Fruit fly (Drosophila melanogaster) whole organism, prepupa: ENCODE measurements around the gene CG8135.

Source experiments
- Blimp-1 ChIP-seq: fragments of 200-800 bp; sonication (Bioruptor generic); optimal IDR thresholded peaks from 3 replicates; lab custom pipeline; 2017; ENCODE audit warnings: missing biosample characterization, missing genetic modification characterization, mild to moderate bottlenecking, moderate library complexity, missing genetic modification reagents
- CG10631 ChIP-seq: fragments of 200-800 bp; sonication (Bioruptor generic); optimal IDR thresholded peaks from 2 replicates; lab custom pipeline; 2016; ENCODE audit warnings: missing biosample characterization, missing genetic modification characterization
- CG11294 ChIP-seq: fragments of 200-800 bp; sonication (Bioruptor generic); IDR thresholded peaks from 2 replicates; pipeline ENCODE4 v1.3.6; 2022; ENCODE audit warnings: missing biosample characterization, missing genetic modification characterization
- CG11762 ChIP-seq: fragments of 200-800 bp; sonication (Bioruptor generic); optimal IDR thresholded peaks from 3 replicates; lab custom pipeline; 2016; ENCODE audit warnings: missing biosample characterization, missing genetic modification characterization; ENCODE audit not compliant: insufficient read depth
- CG11902 ChIP-seq: fragments of 200-800 bp; sonication (Bioruptor generic); optimal IDR thresholded peaks from 3 replicates; lab custom pipeline; 2016; ENCODE audit warnings: missing biosample characterization, missing genetic modification characterization
- CG15336 ChIP-seq: fragments of 200-800 bp; sonication (Bioruptor generic); IDR thresholded peaks from 2 replicates; pipeline ENCODE4 v1.3.6; 2022; ENCODE audit warnings: missing biosample characterization, missing genetic modification characterization
- CG1621 ChIP-seq: fragments of 200-800 bp; sonication (Bioruptor generic); optimal IDR thresholded peaks from 3 replicates; lab custom pipeline; 2018; ENCODE audit warnings: missing biosample characterization, mild to moderate bottlenecking, missing genetic modification characterization
- CG16779 ChIP-seq: fragments of 200-800 bp; sonication (Bioruptor generic); optimal IDR thresholded peaks from 3 replicates; lab custom pipeline; 2017; ENCODE audit warnings: missing biosample characterization, mild to moderate bottlenecking, missing genetic modification characterization
- CG31627 ChIP-seq: fragments of 200-800 bp; sonication (Bioruptor generic); optimal IDR thresholded peaks from 3 replicates; lab custom pipeline; 2016; ENCODE audit warnings: missing biosample characterization, missing genetic modification characterization
- CG32006 ChIP-seq: fragments of 200-800 bp; sonication (Bioruptor generic); optimal IDR thresholded peaks from 3 replicates; lab custom pipeline; 2017; ENCODE audit warnings: missing biosample characterization, mild to moderate bottlenecking, missing genetic modification characterization
- CG3919 ChIP-seq: fragments of 200-800 bp; sonication (Bioruptor generic); optimal IDR thresholded peaks from 3 replicates; lab custom pipeline; 2016; ENCODE audit warnings: missing biosample characterization, missing genetic modification characterization
- CG4318 ChIP-seq: fragments of 200-800 bp; sonication (Bioruptor generic); optimal IDR thresholded peaks from 3 replicates; lab custom pipeline; 2017; ENCODE audit warnings: missing biosample characterization, mild to moderate bottlenecking, missing genetic modification characterization
- CG6276 ChIP-seq: fragments of 200-800 bp; sonication (Bioruptor generic); optimal IDR thresholded peaks from 2 replicates; lab custom pipeline; 2017; ENCODE audit warnings: missing biosample characterization, mild to moderate bottlenecking, missing genetic modification characterization
- CG6808 ChIP-seq: fragments of 200-800 bp; sonication (Bioruptor generic); optimal IDR thresholded peaks from 3 replicates; lab custom pipeline; 2017; ENCODE audit warnings: missing biosample characterization, missing genetic modification characterization, mild to moderate bottlenecking, moderate library complexity, missing genetic modification reagents
- CG6854 ChIP-seq: fragments of 200-800 bp; sonication (Bioruptor generic); optimal IDR thresholded peaks from 2 replicates; lab custom pipeline; 2017; ENCODE audit warnings: missing biosample characterization, mild to moderate bottlenecking, missing genetic modification characterization
- CG7368 ChIP-seq: fragments of 200-800 bp; sonication (Bioruptor generic); optimal IDR thresholded peaks from 3 replicates; lab custom pipeline; 2016; ENCODE audit warnings: missing biosample characterization, missing genetic modification characterization
- CG9139 ChIP-seq: fragments of 200-800 bp; sonication (Bioruptor generic); optimal IDR thresholded peaks from 3 replicates; lab custom pipeline; 2017; ENCODE audit warnings: missing biosample characterization, mild to moderate bottlenecking, missing genetic modification characterization
- Eip78C ChIP-seq: fragments of 200-800 bp; sonication (Bioruptor generic); peaks from one replicate; lab custom pipeline; 2016; ENCODE audit warnings: missing biosample characterization, missing genetic modification characterization
- Eip93F ChIP-seq: fragments of 200-800 bp; sonication (Bioruptor generic); optimal IDR thresholded peaks from 2 replicates; lab custom pipeline; 2016; ENCODE audit warnings: missing biosample characterization, mild to moderate bottlenecking, missing genetic modification characterization
- Gug ChIP-seq: fragments of 200-800 bp; sonication (Bioruptor generic); IDR thresholded peaks from 2 replicates; pipeline ENCODE4 v1.3.6; 2022; ENCODE audit warnings: missing biosample characterization, missing genetic modification characterization
- Hr38 ChIP-seq: sonication (Bioruptor generic); optimal IDR thresholded peaks from 2 replicates; lab custom pipeline; 2016; ENCODE audit warnings: missing biosample characterization, missing genetic modification characterization
- Hr39 ChIP-seq: fragments of 200-800 bp; sonication (Bioruptor generic); optimal IDR thresholded peaks from 2 replicates; lab custom pipeline; 2016; ENCODE audit warnings: missing biosample characterization, missing genetic modification characterization
- Lpt ChIP-seq: fragments of 200-800 bp; sonication (Bioruptor generic); optimal IDR thresholded peaks from 3 replicates; lab custom pipeline; 2016; ENCODE audit warnings: missing biosample characterization, missing genetic modification characterization
- OdsH ChIP-seq: fragments of 200-800 bp; sonication (Bioruptor generic); optimal IDR thresholded peaks from 3 replicates; lab custom pipeline; 2016; ENCODE audit warnings: missing biosample characterization, missing genetic modification characterization
- Sox102F ChIP-seq: fragments of 200-800 bp; sonication (Bioruptor generic); optimal IDR thresholded peaks from 2 replicates; lab custom pipeline; 2016; ENCODE audit warnings: missing biosample characterization, mild to moderate bottlenecking, missing genetic modification characterization
- Sox14 ChIP-seq: fragments of 200-800 bp; sonication (Bioruptor generic); optimal IDR thresholded peaks from 3 replicates; lab custom pipeline; 2016; ENCODE audit warnings: missing biosample characterization, missing genetic modification characterization
- Sox15 ChIP-seq: fragments of 200-800 bp; sonication (Bioruptor generic); optimal IDR thresholded peaks from 3 replicates; lab custom pipeline; 2016; ENCODE audit warnings: missing biosample characterization, missing genetic modification characterization
- achi ChIP-seq: fragments of 200-800 bp; sonication (Bioruptor generic); optimal IDR thresholded peaks from 3 replicates; lab custom pipeline; 2016; ENCODE audit warnings: missing biosample characterization, missing genetic modification characterization
- acj6 ChIP-seq: fragments of 200-800 bp; sonication (Bioruptor generic); optimal IDR thresholded peaks from 3 replicates; lab custom pipeline; 2016; ENCODE audit warnings: missing biosample characterization, missing genetic modification characterization
- dac ChIP-seq: fragments of 200-800 bp; sonication (Bioruptor generic); optimal IDR thresholded peaks from 2 replicates; lab custom pipeline; 2017; ENCODE audit warnings: missing biosample characterization, mild to moderate bottlenecking, missing genetic modification characterization
- dsx ChIP-seq: fragments of 200-800 bp; optimal IDR thresholded peaks from 3 replicates; lab custom pipeline; 2019; ENCODE audit warnings: missing biosample characterization, mild to moderate bottlenecking, missing genetic modification characterization, moderate library complexity; ENCODE audit not compliant: poor library complexity, severe bottlenecking
- eg ChIP-seq: fragments of 200-800 bp; sonication (Bioruptor generic); IDR thresholded peaks from 3 replicates; pipeline ENCODE4 v1.3.6; 2022; ENCODE audit warnings: missing biosample characterization, missing genetic modification characterization
- esn ChIP-seq: fragments of 200-800 bp; sonication (Bioruptor generic); optimal IDR thresholded peaks from 2 replicates; lab custom pipeline; 2016; ENCODE audit warnings: missing biosample characterization, mild to moderate bottlenecking, missing genetic modification characterization, moderate library complexity
- fd59A ChIP-seq: fragments of 200-800 bp; sonication (Bioruptor generic); optimal IDR thresholded peaks from 2 replicates; lab custom pipeline; 2017; ENCODE audit warnings: missing biosample characterization, mild to moderate bottlenecking, missing genetic modification characterization, missing genetic modification reagents
- fd85E ChIP-seq: fragments of 200-800 bp; sonication (Bioruptor generic); optimal IDR thresholded peaks from 3 replicates; lab custom pipeline; 2016; ENCODE audit warnings: missing biosample characterization, missing genetic modification characterization
- fkh ChIP-seq: fragments of 200-800 bp; sonication (Bioruptor generic); optimal IDR thresholded peaks from 3 replicates; lab custom pipeline; 2017; ENCODE audit warnings: missing biosample characterization, mild to moderate bottlenecking, missing genetic modification characterization, moderate library complexity
- lz ChIP-seq: fragments of 200-800 bp; sonication (Bioruptor generic); optimal IDR thresholded peaks from 3 replicates; lab custom pipeline; 2016; ENCODE audit warnings: missing biosample characterization, missing genetic modification characterization
- net ChIP-seq: fragments of 200-800 bp; sonication (Bioruptor generic); optimal IDR thresholded peaks from 3 replicates; lab custom pipeline; 2016; ENCODE audit warnings: missing biosample characterization, missing genetic modification characterization
- salr ChIP-seq, 2 experiments: fragments of 200-800 bp; sonication (Bioruptor generic); optimal IDR thresholded peaks; 3 replicates each; lab custom pipeline; 2016 to 2018; ENCODE audit warnings: missing biosample characterization in 2 of 2, missing genetic modification characterization in 2 of 2, mild to moderate bottlenecking in 1 of 2
- spab ChIP-seq: fragments of 200-800 bp; sonication (Bioruptor generic); optimal IDR thresholded peaks from 2 replicates; lab custom pipeline; 2017; ENCODE audit warnings: missing biosample characterization, mild to moderate bottlenecking, missing genetic modification characterization, missing genetic modification reagents
- ss ChIP-seq, 2 experiments: fragments of 200-800 bp; sonication (Bioruptor generic); optimal IDR thresholded peaks; 2 replicates in 1 of 2; 3 replicates in 1 of 2; lab custom pipeline; 2017 to 2018; ENCODE audit warnings: mild to moderate bottlenecking in 2 of 2, missing biosample characterization in 2 of 2, missing genetic modification characterization in 2 of 2, moderate library complexity in 1 of 2
- topi ChIP-seq: fragments of 200-800 bp; sonication (Bioruptor generic); optimal IDR thresholded peaks from 3 replicates; lab custom pipeline; 2016; ENCODE audit warnings: missing biosample characterization, missing genetic modification characterization
- vri ChIP-seq: fragments of 200-800 bp; sonication (Bioruptor generic); optimal IDR thresholded peaks from 3 replicates; lab custom pipeline; 2016; ENCODE audit warnings: missing biosample characterization, mild to moderate bottlenecking, missing genetic modification characterization

Gene CG8135

DNA sequence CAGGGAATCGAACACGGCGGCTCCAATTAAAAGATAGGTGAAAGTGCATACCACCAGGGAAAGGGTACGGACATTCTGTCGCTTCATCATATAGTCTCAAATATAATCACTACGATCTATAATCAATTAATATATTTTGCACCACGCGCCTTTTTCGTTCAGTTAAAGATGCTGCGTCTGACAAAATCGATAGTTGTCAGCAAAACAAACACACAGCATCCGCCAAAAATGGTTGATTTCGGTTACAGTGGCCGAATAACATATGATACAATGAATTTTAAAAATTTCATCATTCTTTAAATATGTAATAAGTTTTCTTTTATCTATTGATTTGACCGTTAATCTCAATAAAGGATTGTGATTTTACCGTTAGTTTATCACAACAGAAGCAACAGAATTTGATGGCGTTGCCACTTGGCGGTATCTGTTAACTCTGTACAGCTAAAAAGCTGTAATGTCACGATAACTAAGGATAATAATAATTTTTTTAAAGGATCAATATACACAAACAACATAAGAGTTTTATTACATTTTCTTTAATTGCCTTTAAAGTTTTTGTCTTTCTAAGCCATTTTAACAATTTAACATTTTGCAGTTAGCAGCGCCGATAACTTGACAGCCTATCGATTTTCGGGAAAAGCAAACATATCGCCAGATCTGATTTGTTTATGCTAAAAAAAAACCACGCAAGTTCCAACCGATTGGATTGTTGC is 7.9 kb downstream of the CG8135 start, which contains the start of the genes Task7 and alpha-Man-IIa:
Task7 (minus strand) TSS at position 366 of the 713 bp plus-strand sequence.
alpha-Man-IIa (plus strand) TSS at position 621 of the 713 bp plus-strand sequence.
- TF ChIP-seq CG32006 (GFP tag; lab: Kevin White, UChicago): no peak
- no peak for TF ChIP-seq eg (GFP tag; lab: Robert Waterston, UW)
- TF ChIP-seq fkh (GFP tag; lab: Kevin White, UChicago): peak; percentile 68
- no peak for TF ChIP-seq topi (GFP tag; lab: Kevin White, UChicago)
- no peak for TF ChIP-seq salr (GFP tag; optimal IDR thresholded peaks at IDR 0.05; lab: Kevin White, UChicago)
- peak; percentile 12 for TF ChIP-seq Eip93F (GFP tag; lab: Kevin White, UChicago)
- no peak for TF ChIP-seq CG11902 (GFP tag; lab: Kevin White, UChicago)
- TF ChIP-seq spab (GFP tag; lab: Kevin White, UChicago): no peak

DNA sequence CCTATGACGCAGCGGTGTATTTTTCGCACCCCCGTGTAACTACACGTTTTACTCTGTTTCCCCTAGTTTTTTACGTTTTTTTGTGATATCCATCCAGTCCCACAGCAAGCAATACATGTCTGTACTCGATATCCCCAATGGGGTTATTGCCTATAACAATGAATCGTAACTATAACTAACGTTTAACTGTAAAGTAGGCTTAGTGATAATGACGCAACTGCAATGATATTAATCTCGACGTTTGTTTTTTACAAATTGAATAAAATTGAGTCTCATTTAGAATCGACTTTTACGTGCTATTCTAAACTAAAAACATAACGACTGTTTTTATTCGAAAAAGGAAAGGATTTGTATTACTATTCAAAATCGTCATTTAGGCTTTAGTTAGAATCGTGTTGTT is 12.8 kb downstream of the CG8135 start:
- no peak for TF ChIP-seq CG3919 (GFP tag; lab: Kevin White, UChicago)
- no peak for TF ChIP-seq acj6 (GFP tag; lab: Kevin White, UChicago)
- TF ChIP-seq esn (GFP tag; lab: Kevin White, UChicago): no peak
- TF ChIP-seq net (GFP tag; lab: Kevin White, UChicago): no peak
- no peak for TF ChIP-seq CG31627 (GFP tag; lab: Kevin White, UChicago)
- TF ChIP-seq dac (GFP tag; lab: Kevin White, UChicago): no peak
- no peak for TF ChIP-seq Blimp-1
- TF ChIP-seq CG10631 (GFP tag; lab: Kevin White, UChicago): no peak
- no peak for TF ChIP-seq fd59A (GFP tag; lab: Kevin White, UChicago)
- TF ChIP-seq CG11294 (GFP tag; lab: Robert Waterston, UW): no peak
- TF ChIP-seq Eip78C (GFP tag; lab: Kevin White, UChicago): no peak

DNA sequence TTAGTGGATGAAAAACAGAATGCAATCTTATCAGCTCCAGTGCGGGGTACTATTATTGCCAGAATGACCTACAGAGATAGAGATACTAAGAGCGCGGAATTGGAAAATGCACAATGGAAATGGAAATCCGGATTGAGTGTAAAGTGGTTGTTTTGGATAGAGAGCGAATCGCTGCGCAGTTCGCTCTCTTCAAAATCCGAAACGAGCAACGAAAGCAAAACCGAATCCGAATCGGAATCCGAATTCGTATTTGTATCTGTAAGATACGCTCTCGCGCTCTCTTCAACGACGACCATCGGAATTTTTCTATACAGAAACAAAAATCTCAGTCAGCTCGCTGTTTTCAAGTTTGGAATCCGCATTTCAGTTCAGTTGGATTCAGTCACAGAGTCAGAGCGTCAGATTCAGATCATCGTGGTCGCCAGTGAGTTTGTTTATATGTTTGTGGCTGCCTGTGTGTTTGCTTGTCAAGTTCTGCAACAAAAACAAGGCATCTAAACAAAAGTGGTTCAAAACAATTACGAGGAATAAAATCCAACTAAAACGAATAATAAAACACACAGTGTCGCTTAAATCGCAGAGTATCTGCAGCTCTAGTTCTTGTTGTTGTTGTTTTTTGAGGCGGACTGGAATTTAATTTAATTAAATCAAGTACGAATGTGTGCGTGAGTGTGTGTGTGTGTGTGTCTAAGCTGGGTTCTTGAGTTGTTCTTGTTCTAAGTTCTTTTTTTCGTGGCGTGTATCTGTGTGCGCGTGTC is 13.6 kb downstream of the CG8135 start, which contains the start of gene ps:
ps (plus strand) TSS at position 364 of the 758 bp plus-strand sequence.
- TF ChIP-seq CG31627 (GFP tag; lab: Kevin White, UChicago): no peak
- peak; percentile 39 for TF ChIP-seq fkh (GFP tag; lab: Kevin White, UChicago)
- TF ChIP-seq Blimp-1: peak; percentile 57
- TF ChIP-seq CG6276 (GFP tag; lab: Kevin White, UChicago): no peak
- no peak for TF ChIP-seq eg (GFP tag; lab: Robert Waterston, UW)
- peak; percentile 16 for TF ChIP-seq CG9139 (GFP tag; lab: Kevin White, UChicago)
- peak; percentile 12 for TF ChIP-seq vri (GFP tag; lab: Kevin White, UChicago)
- TF ChIP-seq ss (GFP tag; optimal IDR thresholded peaks at IDR 0.05; lab: Kevin White, UChicago): peak in 1 of 2 experiments; percentile 48
- TF ChIP-seq dsx (GFP tag; lab: Kevin White, UChicago): no peak
- no peak for TF ChIP-seq acj6 (GFP tag; lab: Kevin White, UChicago)
- TF ChIP-seq lz (GFP tag; lab: Kevin White, UChicago): no peak
- no peak for TF ChIP-seq Hr39 (GFP tag; lab: Kevin White, UChicago)
- peak; percentile 75 for TF ChIP-seq CG6854
- no peak for TF ChIP-seq CG6808 (GFP tag; lab: Kevin White, UChicago)
- TF ChIP-seq CG16779 (tag; lab: Kevin White, UChicago): peak; percentile 60
- TF ChIP-seq Hr38: no peak
- no peak for TF ChIP-seq Sox15 (GFP tag; lab: Kevin White, UChicago)
- TF ChIP-seq Lpt (GFP tag; lab: Kevin White, UChicago): no peak
- TF ChIP-seq achi: no peak
- TF ChIP-seq Eip78C (GFP tag; lab: Kevin White, UChicago): peak; percentile 80
- TF ChIP-seq CG11294 (GFP tag; lab: Robert Waterston, UW): no peak
- no peak for TF ChIP-seq salr (GFP tag; optimal IDR thresholded peaks at IDR 0.05; lab: Kevin White, UChicago)
- peak; percentile 53 for TF ChIP-seq fd85E (GFP tag; lab: Kevin White, UChicago)
- TF ChIP-seq CG7368: no peak
- no peak for TF ChIP-seq Eip93F (GFP tag; lab: Kevin White, UChicago)
- TF ChIP-seq Sox102F (GFP tag; lab: Kevin White, UChicago): no peak
- no peak for TF ChIP-seq OdsH (GFP tag; lab: Kevin White, UChicago)
- peak; percentile 54 for TF ChIP-seq Sox14 (GFP tag; lab: Kevin White, UChicago)
- no peak for TF ChIP-seq Gug (GFP tag; lab: Robert Waterston, UW)
- no peak for TF ChIP-seq CG11762
- no peak for TF ChIP-seq CG15336 (GFP tag; lab: Robert Waterston, UW)
- TF ChIP-seq CG4318 (GFP tag; lab: Kevin White, UChicago): no peak
- peak; percentile 42 for TF ChIP-seq esn (GFP tag; lab: Kevin White, UChicago)
- TF ChIP-seq CG1621 (tag; lab: Kevin White, UChicago): peak; percentile 49
